Fruit fly (Drosophila melanogaster): ENCODE data around the gene CG12182.
A peak's percentile ranks its signal among the peaks of the same experiment; 100 is the strongest.

CG12182 gene

DNA sequence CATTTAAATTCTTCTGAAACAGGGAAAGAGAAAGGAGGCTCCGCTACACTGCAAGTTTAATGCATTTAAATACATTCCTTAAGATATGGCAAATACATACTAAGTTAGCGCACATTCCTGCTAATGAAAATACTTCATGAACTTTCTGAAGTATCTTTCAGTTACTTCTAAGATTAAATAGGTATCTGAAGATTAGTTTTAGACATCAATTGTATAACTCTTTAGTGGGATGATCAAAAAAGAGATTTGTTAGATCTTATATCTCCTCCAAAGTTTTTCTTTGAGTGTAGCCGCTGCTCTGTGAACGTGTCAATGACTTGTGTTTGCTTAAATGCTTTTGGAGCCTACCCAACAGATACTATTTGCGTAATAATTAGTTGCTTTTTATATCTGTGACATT lies 24.1 kb downstream of the CG12182 start (continued):
- TF ChIP-seq CG9139 (GFP tag; optimal IDR thresholded peaks at IDR 0.05), result no peak
- TF ChIP-seq Hr38 (GFP tag; optimal IDR thresholded peaks at IDR 0.05), result no peak
- TF ChIP-seq CG7368 (GFP tag; optimal IDR thresholded peaks at IDR 0.05), result peak; percentile 44
- TF ChIP-seq Hr4 (GFP tag; optimal IDR thresholded peaks at IDR 0.05), result peak; percentile 64
- TF ChIP-seq CG8119 (GFP tag; IDR thresholded peaks at IDR 0.05), result peak; percentile 65
- peak in 1 of 2 experiments; percentile 5 for TF ChIP-seq salr (GFP tag; optimal IDR thresholded peaks at IDR 0.05)
- peak; percentile 6 for TF ChIP-seq Hr39 (GFP tag; optimal IDR thresholded peaks at IDR 0.05)
- TF ChIP-seq CG11762 (GFP tag; optimal IDR thresholded peaks at IDR 0.05; ENCODE audit: insufficient read depth), result peak; percentile 43
- TF ChIP-seq fkh (GFP tag; optimal IDR thresholded peaks at IDR 0.05), result peak; percentile 17
- peak; percentile 56 for TF ChIP-seq eg (GFP tag; IDR thresholded peaks at IDR 0.05)
- peak; percentile 27 for TF ChIP-seq cyc (GFP tag; optimal IDR thresholded peaks at IDR 0.05)
- TF ChIP-seq Lpt (GFP tag; optimal IDR thresholded peaks at IDR 0.05), result peak; percentile 18
- TF ChIP-seq acj6 (GFP tag; optimal IDR thresholded peaks at IDR 0.05), result peak; percentile 18
- peak; percentile 10 for TF ChIP-seq CG4318 (GFP tag; optimal IDR thresholded peaks at IDR 0.05)
- TF ChIP-seq CG11902 (GFP tag; optimal IDR thresholded peaks at IDR 0.05), result no peak
- no peak for TF ChIP-seq vri (GFP tag; optimal IDR thresholded peaks at IDR 0.05)

DNA sequence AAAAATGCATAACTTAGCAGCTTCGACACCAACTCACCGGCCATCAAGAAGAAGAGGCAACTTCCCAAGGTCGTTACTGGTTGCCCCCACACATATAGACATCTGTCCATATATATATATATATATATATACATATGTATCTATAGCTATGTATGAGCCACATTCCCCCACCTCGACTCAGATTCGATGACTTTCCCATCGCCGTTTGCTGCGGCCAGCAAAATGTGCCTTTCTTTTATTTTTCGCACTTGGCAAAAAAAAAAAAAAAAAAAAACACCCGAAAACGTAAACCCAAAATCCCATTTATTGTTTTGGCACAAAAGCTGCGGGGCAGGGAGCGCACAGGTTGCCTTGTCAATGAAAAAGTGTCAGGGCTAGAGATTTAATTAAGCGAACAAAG lies 24.7 kb downstream of the CG12182 start:
- no peak for TF ChIP-seq CG6276 (GFP tag; optimal IDR thresholded peaks at IDR 0.05)
- TF ChIP-seq Lpt (GFP tag; optimal IDR thresholded peaks at IDR 0.05), result no peak
- TF ChIP-seq spab (GFP tag; optimal IDR thresholded peaks at IDR 0.05), result no peak
- no peak for TF ChIP-seq Sox15 (GFP tag; optimal IDR thresholded peaks at IDR 0.05)
- no peak for TF ChIP-seq CG8319 (GFP tag; optimal IDR thresholded peaks at IDR 0.05)
- TF ChIP-seq Met (GFP tag; optimal IDR thresholded peaks at IDR 0.05), result no peak
- TF ChIP-seq CG10669 (GFP tag; optimal IDR thresholded peaks at IDR 0.05), result no peak
- TF ChIP-seq acj6 (GFP tag; optimal IDR thresholded peaks at IDR 0.05), result no peak
- no peak for TF ChIP-seq CG6854 (GFP tag; optimal IDR thresholded peaks at IDR 0.05)

DNA sequence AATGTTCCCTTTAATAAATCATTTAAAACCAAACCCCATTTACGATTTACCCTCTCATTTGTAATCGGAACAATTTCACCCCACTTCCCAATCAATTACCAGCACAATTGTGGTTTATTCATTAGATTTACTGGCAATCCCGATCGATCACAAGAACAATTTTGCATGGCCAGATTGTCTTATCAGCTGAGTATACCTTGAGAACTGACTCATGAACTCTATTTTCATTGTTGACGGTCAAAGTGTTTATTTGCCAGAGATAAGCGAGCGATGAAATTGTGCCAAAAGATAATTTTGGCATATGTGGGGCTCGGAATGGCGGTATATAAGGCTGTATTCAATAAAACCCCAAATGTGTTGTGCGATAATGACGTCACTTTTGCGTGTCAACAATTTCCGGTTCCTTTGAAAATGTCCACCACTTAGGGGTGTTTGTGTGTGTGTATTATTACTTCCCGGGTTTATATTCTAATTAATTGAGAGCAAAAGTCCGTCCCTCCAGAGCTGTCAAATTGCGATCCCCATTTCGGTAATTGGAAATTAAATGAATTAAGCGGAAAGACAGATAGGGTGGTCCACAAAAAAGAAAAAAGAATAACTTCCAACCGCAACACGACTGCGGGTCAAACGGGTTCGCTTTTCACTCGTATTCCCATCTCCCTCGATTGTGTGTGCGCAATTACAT lies 26.3 kb downstream of the CG12182 start:
- TF ChIP-seq CG34406 (GFP tag; optimal IDR thresholded peaks at IDR 0.05) (no peak), Lpt (GFP tag; optimal IDR thresholded peaks at IDR 0.05) (no peak), CG6854 (GFP tag; optimal IDR thresholded peaks at IDR 0.05) (peak; percentile 27), CG6792 (GFP tag; optimal IDR thresholded peaks at IDR 0.05) (no peak), dac (GFP tag; optimal IDR thresholded peaks at IDR 0.05) (no peak), Eip93F (GFP tag; optimal IDR thresholded peaks at IDR 0.05) (peak; percentile 86), ss (GFP tag; optimal IDR thresholded peaks at IDR 0.05) (peak in 1 of 2 experiments; percentile 32), fd85E (GFP tag; optimal IDR thresholded peaks at IDR 0.05) (no peak), svp (GFP tag) (peak; percentile 95), esn (GFP tag; optimal IDR thresholded peaks at IDR 0.05) (no peak), fkh (GFP tag; optimal IDR thresholded peaks at IDR 0.05) (peak; percentile 39), Blimp-1 (GFP tag; optimal IDR thresholded peaks at IDR 0.05) (no peak), vri (GFP tag; optimal IDR thresholded peaks at IDR 0.05) (peak; percentile 75)

DNA sequence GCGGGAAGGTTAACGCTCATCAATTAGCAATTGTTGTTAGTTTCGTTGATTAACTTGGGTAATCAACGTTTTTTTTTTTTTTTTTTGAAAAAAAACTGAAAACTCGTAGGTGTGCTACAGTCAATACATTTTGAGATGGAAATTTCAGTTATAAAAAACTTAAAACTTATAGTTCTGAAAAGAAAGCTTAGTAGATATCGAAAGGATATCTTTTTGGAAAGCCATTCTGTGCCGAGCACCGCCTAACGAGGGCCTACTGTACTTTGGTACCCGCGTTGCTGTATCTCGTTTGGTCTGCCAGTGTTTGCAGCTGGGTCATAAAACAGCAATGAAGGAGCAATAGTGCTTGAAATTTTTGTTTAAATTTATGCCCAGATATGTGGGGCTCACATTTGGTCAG lies 27.4 kb downstream of the CG12182 start:
- TF ChIP-seq fd85E (GFP tag; optimal IDR thresholded peaks at IDR 0.05), result no peak
- TF ChIP-seq ss (GFP tag; optimal IDR thresholded peaks at IDR 0.05), result no peak
- no peak for TF ChIP-seq vri (GFP tag; optimal IDR thresholded peaks at IDR 0.05)
- TF ChIP-seq CG11294 (GFP tag; IDR thresholded peaks at IDR 0.05), result peak; percentile 81
- no peak for TF ChIP-seq Eip93F (GFP tag; optimal IDR thresholded peaks at IDR 0.05)
- TF ChIP-seq cyc (GFP tag; optimal IDR thresholded peaks at IDR 0.05), result peak; percentile 49
- peak; percentile 45 for TF ChIP-seq pdm3 (GFP tag; optimal IDR thresholded peaks at IDR 0.05)
- no peak for TF ChIP-seq CG16779 (tag; optimal IDR thresholded peaks at IDR 0.05)
- no peak for TF ChIP-seq fkh (GFP tag; optimal IDR thresholded peaks at IDR 0.05)
- peak; percentile 63 for TF ChIP-seq CG32006 (GFP tag; optimal IDR thresholded peaks at IDR 0.05)
- no peak for TF ChIP-seq Hr39 (GFP tag; optimal IDR thresholded peaks at IDR 0.05)
- peak; percentile 53 for TF ChIP-seq OdsH (GFP tag; optimal IDR thresholded peaks at IDR 0.05)
- TF ChIP-seq salr (GFP tag; optimal IDR thresholded peaks at IDR 0.05), result peak in 1 of 2 experiments; percentile 34
- TF ChIP-seq svp (GFP tag), result peak; percentile 65
- TF ChIP-seq CG10669 (GFP tag; optimal IDR thresholded peaks at IDR 0.05), result no peak
- TF ChIP-seq CG6163 (GFP tag; IDR thresholded peaks at IDR 0.05), result peak; percentile 79
- TF ChIP-seq topi (GFP tag; optimal IDR thresholded peaks at IDR 0.05), result peak; percentile 38
- TF ChIP-seq CG3032 (tag; optimal IDR thresholded peaks at IDR 0.05), result no peak
- TF ChIP-seq CG8632 (GFP tag; optimal IDR thresholded peaks at IDR 0.05), result no peak
- no peak for TF ChIP-seq Sox14 (GFP tag; optimal IDR thresholded peaks at IDR 0.05)
- peak; percentile 2 for TF ChIP-seq CG8319 (GFP tag; optimal IDR thresholded peaks at IDR 0.05)
- no peak for TF ChIP-seq CG6792 (GFP tag; optimal IDR thresholded peaks at IDR 0.05)
- TF ChIP-seq CG9139 (GFP tag; optimal IDR thresholded peaks at IDR 0.05), result no peak
- TF ChIP-seq CG1621 (tag; optimal IDR thresholded peaks at IDR 0.05), result no peak
- TF ChIP-seq CG34406 (GFP tag; optimal IDR thresholded peaks at IDR 0.05), result no peak
- TF ChIP-seq Smox (GFP tag; optimal IDR thresholded peaks at IDR 0.05), result no peak

Measured in whole organism, prepupa.